Worm (Caenorhabditis elegans): ENCODE measurements around the gene F02D8.4.

DNA sequence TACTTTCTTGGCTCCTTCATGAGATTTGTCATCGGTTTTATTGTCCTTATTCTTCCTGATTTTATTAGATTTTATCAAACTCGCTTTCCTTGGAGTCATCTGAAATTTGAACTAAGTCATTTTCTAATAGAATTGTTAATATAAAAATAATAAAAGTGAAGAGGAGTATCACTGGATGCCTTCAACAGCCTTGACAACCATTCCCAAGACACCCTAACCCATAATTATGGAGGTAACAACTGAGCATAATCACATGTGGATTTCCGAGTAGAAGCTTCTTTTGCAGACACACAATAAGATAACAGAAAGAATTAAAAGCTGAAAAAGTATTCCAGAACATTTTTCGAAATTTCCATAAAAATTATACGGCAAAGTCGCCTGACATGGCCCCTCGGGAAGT lies 29.0 kb upstream of the F02D8.4 start, which contains the start of gene F02D8.9:
- TF ChIP-seq nhr-25 (tag; optimal IDR thresholded peaks at IDR 0.05): no peak
- no peak for TF ChIP-seq nhr-12 (tag; optimal IDR thresholded peaks at IDR 0.05)
- TF ChIP-seq fos-1 (tag; optimal IDR thresholded peaks at IDR 0.05): no peak
- no peak for TF ChIP-seq elt-1 (tag; optimal IDR thresholded peaks at IDR 0.05)

Measured in whole organism, L2 larva.